Worm (Caenorhabditis elegans) whole organism, L4 larva: ENCODE data around the gene C28G1.2.

ENCODE experiments used
- D1046.2 ChIP-seq: fragments of 200-800 bp; sonication (Bioruptor generic); IDR thresholded peaks from 2 replicates; pipeline ENCODE4 v1.3.6; 2022; ENCODE audit warnings: missing genetic modification characterization, missing compliant biosample characterization
- F26F4.8 ChIP-seq: fragments of 200-800 bp; sonication (Bioruptor generic); conservative IDR thresholded peaks from 2 replicates; pipeline ENCODE4 v1.3.6; 2022; ENCODE audit warnings: missing genetic modification characterization, missing compliant biosample characterization
- F44E2.7 ChIP-seq: fragments of 200-800 bp; sonication (Bioruptor generic); IDR thresholded peaks from 2 replicates; pipeline ENCODE4 v2.1.2; 2022; ENCODE audit warnings: missing genetic modification characterization, missing compliant biosample characterization
- R02D3.7 ChIP-seq: fragments of 150-350 bp; sonication (generic microtip); optimal IDR thresholded peaks from 3 replicates; lab custom pipeline; 2014; ENCODE audit warnings: missing biosample characterization, missing genetic modification characterization
- Y5F2A.4 ChIP-seq: fragments of 200-800 bp; sonication (Bioruptor generic); optimal IDR thresholded peaks from 2 replicates; lab custom pipeline; 2018; ENCODE audit warnings: mild to moderate bottlenecking, missing genetic modification characterization, missing compliant biosample characterization
- ceh-20 ChIP-seq: fragments of 200-800 bp; sonication (Bioruptor generic); IDR thresholded peaks from 2 replicates; pipeline ENCODE4 v1.3.6; 2022; ENCODE audit warnings: missing genetic modification reagents, missing genetic modification characterization, missing compliant biosample characterization
- ceh-44 ChIP-seq: fragments of 200-800 bp; sonication (Bioruptor generic); IDR thresholded peaks from 2 replicates; pipeline ENCODE4 v1.3.6; 2022; ENCODE audit warnings: missing genetic modification reagents, missing genetic modification characterization, missing compliant biosample characterization
- ces-1 ChIP-seq: fragments of 150-350 bp; sonication (generic microtip); optimal IDR thresholded peaks from 4 replicates; lab custom pipeline; 2014; ENCODE audit warnings: missing biosample characterization, missing genetic modification reagents, missing genetic modification characterization
- dmd-9 ChIP-seq: fragments of 200-800 bp; sonication (Bioruptor generic); IDR thresholded peaks from 2 replicates; pipeline ENCODE4 v1.3.6; 2022; ENCODE audit warnings: missing genetic modification reagents, missing genetic modification characterization, missing compliant biosample characterization
- dve-1 ChIP-seq: sonication (generic microtip); optimal IDR thresholded peaks from 2 replicates; lab custom pipeline; 2017; ENCODE audit warnings: antibody characterized with exemption, mild to moderate bottlenecking, missing genetic modification characterization, missing compliant biosample characterization; ENCODE audit not compliant: insufficient read depth
- fos-1 ChIP-seq: fragments of 150-350 bp; optimal IDR thresholded peaks from 2 replicates; lab custom pipeline; 2014; ENCODE audit warnings: missing biosample characterization, missing genetic modification characterization
- hlh-30 ChIP-seq: sonication (generic microtip); optimal IDR thresholded peaks from 2 replicates; lab custom pipeline; 2017; ENCODE audit warnings: antibody characterized with exemption, mild to moderate bottlenecking, missing genetic modification characterization, missing compliant biosample characterization; ENCODE audit not compliant: insufficient read depth
- lim-7 ChIP-seq: fragments of 200-800 bp; sonication (Bioruptor generic); IDR thresholded peaks from 2 replicates; pipeline ENCODE4 v1.3.6; 2022; ENCODE audit warnings: missing genetic modification characterization, missing compliant biosample characterization
- lin-13 ChIP-seq: fragments of 150-350 bp; optimal IDR thresholded peaks from 2 replicates; lab custom pipeline; 2014; ENCODE audit warnings: missing biosample characterization, missing genetic modification reagents, missing genetic modification characterization
- lin-29 ChIP-seq: fragments of 200-800 bp; sonication (Bioruptor generic); IDR thresholded peaks from 2 replicates; pipeline ENCODE4 v1.3.6; 2022; ENCODE audit warnings: missing genetic modification reagents, missing genetic modification characterization, missing compliant biosample characterization
- mdl-1 ChIP-seq, 2 experiments: fragments of 150-350 bp in 1 of 2; sonication (generic microtip) in 1 of 2; optimal IDR thresholded peaks; 2 replicates each; lab custom pipeline; 2014 to 2017; ENCODE audit warnings: missing biosample characterization in 2 of 2, missing genetic modification characterization in 2 of 2
- mdt-29 ChIP-seq: fragments of 200-800 bp; sonication (Bioruptor generic); IDR thresholded peaks from 2 replicates; pipeline ENCODE4 v1.3.6; 2022; ENCODE audit warnings: missing genetic modification reagents, missing genetic modification characterization, missing compliant biosample characterization
- mes-2 ChIP-seq: sonication (generic microtip); optimal IDR thresholded peaks from 2 replicates; lab custom pipeline; 2016; ENCODE audit warnings: missing genotype, mild to moderate bottlenecking, missing genetic modification characterization, missing compliant biosample characterization; ENCODE audit not compliant: poor library complexity, severe bottlenecking
- mxl-2 ChIP-seq: fragments of 200-800 bp; sonication (Bioruptor generic); conservative IDR thresholded peaks from 2 replicates; pipeline ENCODE4 v1.3.6; 2022; ENCODE audit warnings: missing genetic modification reagents, missing genetic modification characterization, missing compliant biosample characterization
- nhr-10 ChIP-seq: fragments of 150-350 bp; optimal IDR thresholded peaks from 2 replicates; lab custom pipeline; 2014; ENCODE audit warnings: missing biosample characterization, missing genetic modification characterization
- nhr-25 ChIP-seq: sonication (generic microtip); optimal IDR thresholded peaks from 2 replicates; lab custom pipeline; 2017; ENCODE audit warnings: missing genetic modification characterization, mild to moderate bottlenecking, missing compliant biosample characterization, antibody characterized with exemption, moderate library complexity, borderline replicate concordance; ENCODE audit not compliant: insufficient read depth
- nhr-41 ChIP-seq: fragments of 200-800 bp; sonication (Bioruptor generic); IDR thresholded peaks from 2 replicates; pipeline ENCODE4 v1.3.6; 2022; ENCODE audit warnings: missing genetic modification reagents, missing genetic modification characterization, missing compliant biosample characterization
- nhr-48 ChIP-seq: sonication (generic microtip); optimal IDR thresholded peaks from 2 replicates; lab custom pipeline; 2016; ENCODE audit warnings: mild to moderate bottlenecking, missing genetic modification characterization, missing compliant biosample characterization
- php-3 ChIP-seq: fragments of 200-800 bp; sonication (Bioruptor generic); IDR thresholded peaks from 2 replicates; pipeline ENCODE4 v1.3.6; 2022; ENCODE audit warnings: missing genetic modification reagents, missing genetic modification characterization, missing compliant biosample characterization
- pqm-1 ChIP-seq: sonication (generic microtip); optimal IDR thresholded peaks from 2 replicates; lab custom pipeline; 2017; ENCODE audit warnings: missing biosample characterization, missing genetic modification characterization
- rbr-2 ChIP-seq: sonication (generic microtip); optimal IDR thresholded peaks from 2 replicates; lab custom pipeline; 2016; ENCODE audit warnings: missing genotype, missing genetic modification characterization, missing compliant biosample characterization
- saeg-2 ChIP-seq: fragments of 200-800 bp; sonication (Bioruptor generic); IDR thresholded peaks from 2 replicates; pipeline ENCODE4 v1.3.6; 2022; ENCODE audit warnings: missing genetic modification reagents, missing genetic modification characterization, missing compliant biosample characterization
- sdz-12 ChIP-seq: fragments of 200-800 bp; sonication (Bioruptor generic); optimal IDR thresholded peaks from 2 replicates; lab custom pipeline; 2018; ENCODE audit warnings: mild to moderate bottlenecking, missing genetic modification characterization, missing compliant biosample characterization
- skn-1 ChIP-seq: fragments of 150-350 bp; optimal IDR thresholded peaks from 2 replicates; lab custom pipeline; 2014; ENCODE audit warnings: missing biosample characterization, missing genetic modification characterization
- snpc-1.2 ChIP-seq: fragments of 200-800 bp; sonication (Bioruptor generic); IDR thresholded peaks from 2 replicates; pipeline ENCODE4 v1.3.6; 2022; ENCODE audit warnings: missing genetic modification reagents, missing genetic modification characterization, missing compliant biosample characterization
- spr-1 ChIP-seq: sonication (generic microtip); optimal IDR thresholded peaks from 2 replicates; lab custom pipeline; 2016; ENCODE audit warnings: mild to moderate bottlenecking, missing genetic modification characterization, missing compliant biosample characterization
- tra-1 ChIP-seq: fragments of 200-800 bp; sonication (Bioruptor generic); IDR thresholded peaks from 2 replicates; pipeline ENCODE4 v1.3.6; 2022; ENCODE audit warnings: missing genetic modification reagents, missing genetic modification characterization, missing compliant biosample characterization
- unc-62 ChIP-seq, 3 experiments: fragments of 150-350 bp in 1 of 3; sonication (generic microtip); optimal IDR thresholded peaks in 2 of 3; peaks in 1 of 3; 1 replicate in 1 of 3; 2 replicates in 2 of 3; lab custom pipeline; 2014 to 2017; ENCODE audit warnings: missing biosample characterization in 3 of 3, missing genetic modification characterization in 3 of 3, missing genetic modification reagents in 3 of 3, missing genotype in 1 of 3
- zag-1 ChIP-seq: fragments of 150-350 bp; optimal IDR thresholded peaks from 2 replicates; lab custom pipeline; 2014; ENCODE audit warnings: missing biosample characterization, missing genetic modification characterization
- zfp-2 ChIP-seq: sonication (generic microtip); optimal IDR thresholded peaks from 2 replicates; lab custom pipeline; 2016; ENCODE audit warnings: mild to moderate bottlenecking, missing genetic modification characterization, missing compliant biosample characterization
- zip-2 ChIP-seq: fragments of 150-350 bp; optimal IDR thresholded peaks from 2 replicates; lab custom pipeline; 2014; ENCODE audit warnings: missing biosample characterization, missing genetic modification characterization
- ztf-7 ChIP-seq: fragments of 150-350 bp; optimal IDR thresholded peaks from 2 replicates; lab custom pipeline; 2014; ENCODE audit warnings: missing biosample characterization, missing genetic modification characterization

Gene C28G1.2

DNA sequence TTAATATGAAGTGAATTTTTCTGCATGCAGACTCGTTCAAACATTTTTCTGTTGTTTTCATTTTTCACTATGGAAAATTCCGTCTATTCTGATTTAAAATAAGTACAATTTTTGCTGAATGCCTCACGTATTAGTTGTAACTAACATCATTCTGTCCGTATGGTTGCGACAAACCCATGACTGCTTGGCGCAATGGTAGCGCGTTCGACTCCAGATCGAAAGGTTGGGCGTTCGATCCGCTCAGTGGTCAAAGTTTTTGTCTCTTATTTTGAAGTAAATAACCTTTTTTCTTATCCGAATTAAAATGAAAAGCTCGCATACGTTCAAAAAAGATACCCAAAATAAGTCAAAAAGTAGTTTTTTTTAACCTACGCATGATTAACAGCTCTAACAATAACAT, 41.3 kb downstream of the C28G1.2 start (continued):
- no peak for TF ChIP-seq sdz-12 (GFP tag; lab: Kevin White, UChicago)
- TF ChIP-seq Y5F2A.4 (GFP tag; lab: Kevin White, UChicago), result no peak
- no peak for TF ChIP-seq fos-1 (tag; lab: Kevin White, UChicago)
- TF ChIP-seq ces-1 (GFP tag; lab: Kevin White, UChicago), result no peak
- TF ChIP-seq ztf-7 (tag; lab: Kevin White, UChicago), result no peak
- no peak for TF ChIP-seq mxl-2 (GFP tag; lab: Robert Waterston, UW)
- no peak for TF ChIP-seq R02D3.7
- no peak for TF ChIP-seq php-3 (GFP tag; lab: Robert Waterston, UW)
- no peak for TF ChIP-seq nhr-10 (tag; lab: Kevin White, UChicago)
- no peak for TF ChIP-seq mes-2 (tag; lab: Kevin White, UChicago)
- no peak for TF ChIP-seq dmd-9
- TF ChIP-seq F26F4.8, result peak; percentile 60; the same call in 1 of the 2 replicates
- no peak for TF ChIP-seq skn-1
- TF ChIP-seq mdl-1 (tag; optimal IDR thresholded peaks at IDR 0.05; lab: Kevin White, UChicago), result no peak
- no peak for TF ChIP-seq nhr-48 (tag; lab: Kevin White, UChicago)
- no peak for TF ChIP-seq nhr-41 (GFP tag; lab: Robert Waterston, UW)
- TF ChIP-seq hlh-30 (tag; lab: Kevin White, UChicago), result peak; percentile 45
- TF ChIP-seq lin-29 (GFP tag; lab: Robert Waterston, UW), result no peak
- no peak for TF ChIP-seq zag-1 (tag; lab: Kevin White, UChicago)
- no peak for TF ChIP-seq tra-1 (GFP tag; lab: Robert Waterston, UW)
- no peak for TF ChIP-seq lin-13
- TF ChIP-seq dve-1 (tag; lab: Kevin White, UChicago), result no peak
- TF ChIP-seq ceh-20 (GFP tag; lab: Robert Waterston, UW), result no peak
- no peak for TF ChIP-seq spr-1 (tag; lab: Kevin White, UChicago)
- no peak for TF ChIP-seq mdt-29 (GFP tag; lab: Robert Waterston, UW)
- TF ChIP-seq ceh-44, result no peak
- no peak for TF ChIP-seq D1046.2
- TF ChIP-seq zip-2 (tag; lab: Kevin White, UChicago), result no peak
- TF ChIP-seq F44E2.7 (GFP tag; lab: Robert Waterston, UW), result no peak
- peak; percentile 67; the same call in 1 of the 2 replicates for TF ChIP-seq snpc-1.2 (GFP tag; lab: Robert Waterston, UW)

DNA sequence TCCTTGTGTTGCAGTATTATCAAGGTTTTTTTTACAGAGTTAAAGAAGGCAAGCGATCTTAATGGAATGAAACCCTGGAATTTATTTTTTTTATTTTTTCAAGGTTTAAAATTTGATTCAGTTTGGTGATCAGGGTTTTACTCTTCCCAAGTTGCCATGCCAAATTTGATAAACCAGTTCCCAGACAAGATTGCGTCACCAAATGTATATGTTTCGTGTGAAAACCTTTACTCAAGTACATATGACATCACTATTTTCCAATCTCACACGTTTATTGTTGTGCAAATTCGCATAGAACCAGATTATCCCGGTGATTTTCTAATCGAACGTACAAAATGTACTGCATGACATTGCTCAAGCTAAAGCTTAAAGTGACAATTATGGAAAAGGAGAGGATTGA, 42.9 kb downstream of the C28G1.2 start:
- TF ChIP-seq rbr-2 (tag; lab: Kevin White, UChicago) (no peak), saeg-2 (no peak), nhr-48 (tag; lab: Kevin White, UChicago) (no peak), pqm-1 (tag; lab: Kevin White, UChicago) (no peak), lim-7 (GFP tag; lab: Robert Waterston, UW) (no peak)
- TF ChIP-seq, all 104 proteins: peak for 0

DNA sequence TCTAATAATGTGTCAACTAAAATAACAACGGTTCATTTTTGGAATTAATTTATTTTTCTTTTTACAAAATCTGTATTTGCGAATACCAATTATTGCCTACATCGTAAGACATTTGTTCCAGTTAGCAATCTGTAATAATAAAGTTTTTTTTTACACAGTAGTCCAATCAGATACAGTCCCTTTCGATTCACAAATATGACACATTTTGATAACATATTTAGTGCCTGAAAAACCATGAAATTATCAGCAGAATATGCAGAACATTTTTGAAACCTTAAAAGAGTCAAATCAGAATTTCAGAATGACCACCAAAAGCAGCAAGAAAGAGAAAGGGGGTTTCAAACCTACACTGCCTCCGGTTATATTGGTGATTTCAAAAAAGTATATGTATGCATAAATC, 43.5 kb downstream of the C28G1.2 start, which contains the start of gene C06E2.2:
TSS of gene C06E2.2 (plus strand) at position 301 of the 400 bp plus-strand sequence.
- TF ChIP-seq zfp-2 (tag; lab: Kevin White, UChicago), result no peak
- TF ChIP-seq unc-62 (GFP tag; optimal IDR thresholded peaks at IDR 0.05 in 1 of 2; lab: Kevin White, UChicago), result peak in 1 of 2 experiments; percentile 88
- no peak for TF ChIP-seq unc-62 (tag; optimal IDR thresholded peaks at IDR 0.05; lab: Kevin White, UChicago)

DNA sequence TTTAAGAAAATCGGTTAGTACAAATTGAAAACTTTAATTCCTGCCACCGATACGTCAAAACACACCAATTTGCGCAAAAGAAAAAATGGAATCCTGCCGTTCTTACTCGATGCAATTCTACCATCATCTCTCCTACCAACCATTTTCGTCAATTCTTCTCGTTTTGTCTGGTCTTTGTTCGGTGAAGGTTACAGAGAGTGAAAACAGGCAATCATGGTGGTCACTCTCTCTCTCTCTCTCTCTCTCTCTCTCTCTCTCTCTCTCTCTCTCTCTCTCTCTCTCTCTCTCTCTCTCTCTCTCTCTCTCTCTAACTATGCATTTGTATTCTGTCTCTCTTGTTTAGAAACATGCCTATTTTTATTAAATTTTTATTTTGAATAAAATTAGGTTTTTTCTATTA, 46.3 kb downstream of the C28G1.2 start:
- TF ChIP-seq nhr-25 (tag; lab: Kevin White, UChicago), result peak; percentile 58
- no peak for TF ChIP-seq mxl-2 (GFP tag; lab: Robert Waterston, UW)
